Fruit fly (Drosophila melanogaster) ovary, adult (tissue): ENCODE measurements around the gene sit.

Source experiments
- CG17801 ChIP-seq: fragments of 200-800 bp; optimal IDR thresholded peaks from 2 replicates; lab custom pipeline; 2019; ENCODE audit warnings: missing biosample characterization, mild to moderate bottlenecking, missing genetic modification characterization, moderate library complexity; ENCODE audit not compliant: partially characterized antibody

Gene sit

DNA sequence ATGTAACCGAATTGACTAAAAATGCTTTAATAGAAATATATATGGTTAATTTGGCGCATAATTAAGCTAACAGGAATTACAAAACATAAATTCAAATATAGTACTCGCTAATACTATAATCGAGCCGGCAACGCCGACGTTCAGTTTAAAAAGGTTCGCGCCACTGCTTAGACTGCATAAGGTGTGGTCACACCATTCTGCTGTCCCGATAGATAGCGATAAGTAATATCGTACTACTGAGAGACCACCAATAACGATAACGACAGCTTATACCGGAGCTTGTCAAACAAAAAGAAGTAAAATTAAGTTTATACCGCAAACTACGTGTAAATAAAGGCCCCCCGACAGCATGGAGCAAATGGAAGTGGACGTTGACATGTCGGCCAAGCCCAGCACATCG is 18.2 kb upstream of the sit start, which contains the start of gene CSN6:
Gene CSN6, plus strand, starts transcription at position 228 of the 400 bp plus-strand sequence.
- TF ChIP-seq CG17801 (GFP tag; lab: Kevin White, UChicago), result peak; percentile 6

dm6 chr3R:22576979-22577378 is 14.6 kb upstream of the sit start:
- TF ChIP-seq CG17801 (GFP tag; lab: Kevin White, UChicago), result no peak

dm6 chr3R:22576096-22576697 is 13.8 kb upstream of the sit start:
- no peak for TF ChIP-seq CG17801 (GFP tag; lab: Kevin White, UChicago)

DNA sequence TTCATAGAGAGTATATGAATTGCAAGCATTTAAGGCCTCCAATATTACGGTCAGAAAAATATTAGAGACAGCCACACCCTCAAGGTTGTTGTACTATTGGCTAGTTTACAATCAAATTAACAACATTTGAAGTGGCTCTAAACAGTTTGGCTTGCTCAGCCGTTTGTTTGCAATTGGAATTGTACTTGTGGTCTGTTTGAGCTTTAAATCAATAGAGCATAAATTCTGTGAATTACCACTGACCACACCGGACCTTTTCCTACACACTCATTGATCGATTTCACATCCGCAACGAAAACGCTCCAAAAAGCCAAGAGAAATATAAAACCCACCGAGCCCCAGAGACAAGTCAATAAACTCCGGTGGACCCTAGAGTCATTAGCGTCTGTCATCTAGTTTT is 11.2 kb upstream of the sit start:
- no peak for TF ChIP-seq CG17801 (GFP tag; lab: Kevin White, UChicago)

- TF ChIP-seq CG17801 (GFP tag; lab: Kevin White, UChicago), result no peak
Measured at dm6 chr3R:22569888-22570287, 7.5 kb upstream of the sit start, which contains the start of gene CG33110. CG33110 (plus strand) TSS chr3R:22570188.

DNA sequence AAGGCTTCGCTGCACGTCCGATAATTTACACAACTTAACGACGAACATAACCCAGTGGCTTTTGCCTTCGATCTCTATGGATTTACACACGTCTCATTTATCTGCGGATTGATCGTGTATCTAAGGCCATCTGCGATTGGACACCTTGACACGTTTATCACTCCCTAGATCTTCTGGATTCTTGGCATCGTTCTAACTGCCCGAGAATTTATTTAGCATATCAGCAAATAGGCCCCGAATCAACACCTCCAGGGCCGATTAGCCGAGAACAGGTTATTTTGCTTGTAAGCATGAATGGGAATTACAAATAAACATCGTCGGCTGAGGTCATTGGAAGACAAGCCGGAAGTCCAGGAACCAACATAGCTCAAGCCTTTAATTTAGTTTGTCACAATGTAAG is 6.1 kb upstream of the sit start:
- TF ChIP-seq CG17801 (GFP tag; lab: Kevin White, UChicago), result no peak

- TF ChIP-seq CG17801 (GFP tag; lab: Kevin White, UChicago), result no peak
Measured at dm6 chr3R:22565732-22566131, 3.4 kb upstream of the sit start.

DNA sequence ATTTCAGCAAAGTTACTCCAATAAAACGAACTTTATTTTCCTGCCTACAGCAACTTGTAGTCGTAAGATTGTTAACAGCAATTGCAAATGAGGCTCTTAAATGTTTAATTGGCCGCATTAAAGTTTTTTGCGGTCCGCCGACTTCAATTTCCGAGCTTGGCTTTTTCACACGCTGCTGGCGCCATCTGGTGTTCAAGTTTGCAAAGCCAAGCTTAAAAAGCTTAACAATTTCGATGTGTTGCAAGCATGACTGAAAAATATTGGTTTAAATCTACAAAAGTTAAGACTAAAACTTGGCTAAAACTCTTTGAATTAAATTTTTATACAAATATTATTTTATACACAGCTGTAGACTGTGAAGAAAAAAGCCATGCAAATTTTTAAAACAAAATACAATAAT is 2.3 kb upstream of the sit start:
- no peak for TF ChIP-seq CG17801 (GFP tag; lab: Kevin White, UChicago)

DNA sequence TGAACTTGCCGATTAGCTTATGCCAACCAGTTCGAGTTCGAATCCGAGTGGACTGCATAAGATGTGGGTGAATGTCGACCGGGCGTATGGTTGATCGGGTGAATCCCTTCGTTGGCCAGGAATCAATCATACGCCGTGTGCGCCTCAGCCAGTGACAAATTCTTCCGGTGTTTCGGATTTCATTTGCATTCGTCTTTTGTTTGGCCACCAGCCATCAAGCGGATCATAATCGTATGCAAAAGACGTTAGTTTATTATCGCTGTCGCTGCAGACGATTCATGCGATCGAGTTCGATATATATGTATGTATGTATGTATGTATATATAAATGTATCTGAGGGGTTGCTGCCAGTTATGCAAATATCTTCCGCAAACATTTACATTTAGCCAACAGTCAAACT is 1.7 kb upstream of the sit start:
- TF ChIP-seq CG17801 (GFP tag; lab: Kevin White, UChicago), result no peak

DNA sequence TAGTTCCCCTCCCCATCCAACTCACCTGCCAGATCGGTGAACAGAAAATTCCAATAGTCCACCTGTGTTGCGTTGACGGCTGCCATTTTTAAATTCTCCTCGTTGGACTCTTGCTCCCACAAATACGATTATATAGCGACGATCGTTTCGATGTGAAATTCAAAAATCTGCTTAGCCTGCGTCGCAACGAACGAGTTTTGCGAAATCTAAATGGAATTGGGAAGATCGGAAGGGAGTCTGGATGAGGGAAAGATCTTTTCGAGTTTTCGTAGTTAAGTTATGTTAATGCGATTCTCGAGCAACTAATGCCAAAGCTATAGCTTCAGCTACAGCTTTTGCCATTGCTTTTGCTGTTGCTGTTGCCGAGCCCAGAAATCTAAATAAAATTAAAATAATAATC is 2.1 kb downstream of the sit start:
- no peak for TF ChIP-seq CG17801 (GFP tag; lab: Kevin White, UChicago)

DNA sequence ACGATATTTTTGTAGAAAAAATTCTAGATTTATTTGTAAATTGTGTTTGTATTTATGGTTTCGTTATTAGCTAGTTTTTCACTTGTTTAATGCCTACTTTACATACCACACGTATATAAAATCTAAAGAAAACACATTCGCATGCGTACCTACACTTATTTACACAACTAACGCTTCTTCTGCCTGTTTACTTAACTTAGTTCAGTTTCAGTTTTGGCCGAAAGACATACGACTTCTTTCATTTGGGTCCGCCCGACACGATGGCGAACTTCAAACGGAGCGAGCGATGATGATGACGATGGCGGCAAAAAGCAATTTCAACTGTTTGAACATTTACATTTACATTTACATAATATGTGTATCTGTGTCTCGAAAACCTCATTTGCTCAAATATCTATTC is 4.0 kb downstream of the sit start:
- no peak for TF ChIP-seq CG17801 (GFP tag; lab: Kevin White, UChicago)

- TF ChIP-seq CG17801 (GFP tag; lab: Kevin White, UChicago), result no peak
Measured at dm6 chr3R:22557100-22557741, 5.2 kb downstream of the sit start.

DNA sequence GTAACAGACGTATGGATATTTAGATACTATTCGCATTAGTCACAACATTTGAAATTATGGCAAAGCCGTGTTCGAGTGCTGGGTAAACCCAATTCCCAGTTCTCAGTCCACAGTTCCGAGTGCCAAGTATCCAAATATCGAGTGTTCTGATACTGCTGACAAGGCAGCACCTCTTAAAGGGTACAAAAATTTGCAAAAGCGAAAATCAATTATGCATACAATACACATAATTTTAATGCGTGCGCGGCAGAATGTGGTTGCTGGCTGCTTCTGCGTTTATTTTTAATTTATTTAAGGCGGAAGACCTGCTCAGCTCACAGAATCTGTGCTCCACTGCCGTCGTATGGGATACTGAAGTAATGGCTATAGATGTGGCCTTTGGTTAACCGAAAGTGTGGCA is 9.7 kb downstream of the sit start:
- no peak for TF ChIP-seq CG17801 (GFP tag; lab: Kevin White, UChicago)

DNA sequence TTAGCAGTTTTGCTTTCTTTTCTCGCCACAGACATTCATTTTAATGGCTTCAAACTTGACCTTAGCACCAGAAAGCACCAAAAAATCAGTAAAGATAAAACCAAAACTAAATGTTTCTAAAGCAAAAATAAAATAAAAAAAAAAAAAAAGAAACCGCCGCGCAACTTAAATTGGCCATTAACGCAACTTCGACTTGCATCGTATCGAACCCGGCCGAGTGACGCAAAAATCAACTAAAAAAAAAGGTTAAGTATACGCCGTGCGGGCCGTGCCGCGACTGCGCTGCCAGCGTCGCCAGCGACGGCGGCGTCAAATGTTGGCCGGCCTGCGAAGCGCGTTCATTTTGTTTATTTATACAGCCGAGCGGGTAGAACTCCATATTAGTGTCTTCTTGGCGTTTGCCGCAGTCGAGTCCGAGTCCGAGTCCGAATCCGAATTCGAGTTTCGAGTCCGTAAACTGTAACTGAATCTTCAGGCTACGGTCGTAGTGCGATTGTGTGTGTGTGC is 12.0 kb downstream of the sit start, which contains the start of gene bond:
Gene bond, plus strand, starts transcription at position 375 of the 507 bp plus-strand sequence.
- TF ChIP-seq CG17801 (GFP tag; lab: Kevin White, UChicago), result peak; percentile 5

DNA sequence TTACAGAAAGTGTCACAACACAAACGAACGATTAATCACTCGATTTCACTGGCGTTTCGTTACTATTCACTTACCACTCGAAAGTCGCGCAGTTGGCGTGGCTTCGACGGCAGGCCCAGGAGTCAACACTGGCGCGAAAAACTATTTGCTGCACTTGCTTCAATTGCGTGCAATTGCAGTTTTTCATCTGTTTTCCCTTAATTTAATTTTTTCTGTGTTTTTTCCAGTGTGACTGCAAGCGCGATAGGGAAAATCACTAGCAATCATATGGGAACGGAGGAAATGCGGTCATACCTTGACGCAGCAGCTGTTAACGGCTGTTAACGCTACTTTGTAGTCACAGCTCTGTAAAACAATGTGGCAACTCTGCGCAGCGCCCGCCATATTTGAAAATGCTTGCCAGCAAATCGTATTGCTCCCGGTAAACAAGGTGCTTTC is 14.8 kb downstream of the sit start, which contains the start of gene AdipoR:
Gene AdipoR, minus strand, starts transcription at position 262 of the 438 bp plus-strand sequence.
- TF ChIP-seq CG17801 (GFP tag; lab: Kevin White, UChicago), result peak; percentile 15

DNA sequence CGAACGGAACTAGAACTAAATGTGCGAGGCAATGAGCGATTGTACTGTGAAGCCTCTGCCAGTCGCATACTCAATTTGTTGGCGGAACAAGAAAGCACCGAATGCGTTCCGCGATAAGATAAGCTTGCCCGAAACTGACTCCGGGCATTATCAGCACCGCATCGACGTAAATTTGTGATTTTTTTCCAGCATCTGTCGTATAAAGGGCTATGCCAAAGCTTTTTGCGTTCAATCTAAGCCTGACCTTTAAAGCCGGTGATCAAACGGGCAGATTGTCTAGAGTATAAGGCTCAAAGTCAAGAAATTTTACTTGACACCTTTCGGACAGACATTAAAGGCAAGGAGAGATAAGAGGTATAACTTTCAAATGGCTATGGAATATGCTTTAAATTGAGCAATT is 16.4 kb downstream of the sit start:
- no peak for TF ChIP-seq CG17801 (GFP tag; lab: Kevin White, UChicago)
